Fruit fly (Drosophila melanogaster) whole organism, embryonic: ENCODE results near the gene CG14043.

ENCODE experiments used
- Abd-B ChIP-seq: fragments of 200-800 bp; sonication (Bioruptor generic); optimal IDR thresholded peaks from 2 replicates; lab custom pipeline; 2018; ENCODE audit warnings: missing biosample characterization, mild to moderate bottlenecking, missing genetic modification characterization, moderate library complexity
- Bteb2 ChIP-seq: fragments of 200-800 bp; sonication (Bioruptor generic); optimal IDR thresholded peaks from 2 replicates; lab custom pipeline; 2016; ENCODE audit warnings: missing biosample characterization, missing genetic modification characterization
- CG10959 ChIP-seq: fragments of 200-800 bp; sonication (Bioruptor generic); IDR thresholded peaks from 2 replicates; pipeline ENCODE4 v1.3.6; 2022; ENCODE audit warnings: missing biosample characterization, missing genetic modification characterization
- CG10979 ChIP-seq: fragments of 200-800 bp; sonication (Bioruptor generic); optimal IDR thresholded peaks from 2 replicates; lab custom pipeline; 2018; ENCODE audit warnings: missing biosample characterization, mild to moderate bottlenecking, missing genetic modification characterization, moderate library complexity
- CG11093 ChIP-seq: fragments of 200-800 bp; sonication (Bioruptor generic); IDR thresholded peaks from 3 replicates; pipeline ENCODE4 v1.3.6; 2022; ENCODE audit warnings: missing biosample characterization, missing genetic modification characterization
- CG11696 ChIP-seq: fragments of 200-800 bp; sonication (Bioruptor generic); IDR thresholded peaks from 2 replicates; pipeline ENCODE4 v1.3.6; 2022; ENCODE audit warnings: missing biosample characterization, missing genetic modification characterization
- CG12659 ChIP-seq: fragments of 200-800 bp; sonication (Bioruptor generic); optimal IDR thresholded peaks from 3 replicates; lab custom pipeline; 2017; ENCODE audit warnings: mild to moderate bottlenecking, missing biosample characterization, missing genetic modification reagents, missing genetic modification characterization
- CG13894 ChIP-seq: fragments of 200-800 bp; sonication (Bioruptor generic); optimal IDR thresholded peaks from 3 replicates; lab custom pipeline; 2018; ENCODE audit warnings: missing biosample characterization, mild to moderate bottlenecking, missing genetic modification characterization, moderate library complexity
- CG14050 ChIP-seq: fragments of 200-800 bp; sonication (Bioruptor generic); IDR thresholded peaks from 3 replicates; pipeline ENCODE4 v1.3.6; 2022; ENCODE audit warnings: missing biosample characterization, missing genetic modification characterization
- CG14667 ChIP-seq: fragments of 200-800 bp; sonication (Bioruptor generic); IDR thresholded peaks from 2 replicates; pipeline ENCODE4 v1.3.6; 2022; ENCODE audit warnings: missing biosample characterization, missing genetic modification characterization
- CG1647 ChIP-seq: fragments of 200-800 bp; sonication (Bioruptor generic); optimal IDR thresholded peaks from 3 replicates; lab custom pipeline; 2016; ENCODE audit warnings: missing biosample characterization, missing genetic modification characterization
- CG17186 ChIP-seq: fragments of 200-800 bp; sonication (Bioruptor generic); optimal IDR thresholded peaks from 3 replicates; lab custom pipeline; 2017; ENCODE audit warnings: missing biosample characterization, missing genetic modification reagents, missing genetic modification characterization
- CG18476 ChIP-seq: fragments of 200-800 bp; sonication (Bioruptor generic); optimal IDR thresholded peaks from 2 replicates; lab custom pipeline; 2016; ENCODE audit warnings: missing biosample characterization, mild to moderate bottlenecking, missing genetic modification characterization
- CG2120 ChIP-seq: fragments of 200-800 bp; sonication (Bioruptor generic); optimal IDR thresholded peaks from 3 replicates; lab custom pipeline; 2016; ENCODE audit warnings: missing biosample characterization, missing genetic modification characterization
- CG2889 ChIP-seq: fragments of 200-800 bp; sonication (Bioruptor generic); IDR thresholded peaks from 3 replicates; pipeline ENCODE4 v1.3.6; 2022; ENCODE audit warnings: missing biosample characterization, missing genetic modification characterization
- CG32532 ChIP-seq: fragments of 200-800 bp; sonication (Bioruptor generic); IDR thresholded peaks from 2 replicates; pipeline ENCODE4 v1.3.6; 2022; ENCODE audit warnings: missing biosample characterization, missing genetic modification characterization
- CG32772 ChIP-seq: fragments of 200-800 bp; sonication (Bioruptor generic); IDR thresholded peaks from 2 replicates; pipeline ENCODE4 v1.3.6; 2022; ENCODE audit warnings: missing biosample characterization, missing genetic modification characterization
- CG4328 ChIP-seq: fragments of 200-800 bp; sonication (Bioruptor generic); optimal IDR thresholded peaks from 3 replicates; lab custom pipeline; 2017; ENCODE audit warnings: missing biosample characterization, missing genetic modification reagents, missing genetic modification characterization
- CG4404 ChIP-seq: fragments of 200-800 bp; sonication (Bioruptor generic); IDR thresholded peaks from 2 replicates; pipeline ENCODE4 v1.3.6; 2022; ENCODE audit warnings: missing biosample characterization, missing genetic modification characterization
- CG4730 ChIP-seq: fragments of 200-800 bp; sonication (Bioruptor generic); IDR thresholded peaks from 2 replicates; pipeline ENCODE4 v1.3.6; 2022; ENCODE audit warnings: missing biosample characterization, missing genetic modification characterization
- CG5245 ChIP-seq: fragments of 200-800 bp; sonication (Bioruptor generic); optimal IDR thresholded peaks from 3 replicates; lab custom pipeline; 2016; ENCODE audit warnings: missing biosample characterization, missing genetic modification characterization
- CG6654 ChIP-seq: fragments of 200-800 bp; sonication (Bioruptor generic); optimal IDR thresholded peaks from 2 replicates; lab custom pipeline; 2017; ENCODE audit warnings: missing biosample characterization, mild to moderate bottlenecking, missing genetic modification characterization
- CG7745 ChIP-seq: fragments of 200-800 bp; sonication (Bioruptor generic); optimal IDR thresholded peaks from 2 replicates; lab custom pipeline; 2018; ENCODE audit warnings: missing biosample characterization, mild to moderate bottlenecking, missing genetic modification characterization, moderate library complexity
- CG7839 ChIP-seq: fragments of 200-800 bp; sonication (Bioruptor generic); optimal IDR thresholded peaks from 3 replicates; lab custom pipeline; 2018; ENCODE audit warnings: missing biosample characterization, mild to moderate bottlenecking, missing genetic modification characterization, moderate library complexity
- CG9797 ChIP-seq: fragments of 200-800 bp; sonication (Bioruptor generic); optimal IDR thresholded peaks from 3 replicates; lab custom pipeline; 2018; ENCODE audit warnings: missing biosample characterization, mild to moderate bottlenecking, missing genetic modification characterization
- Dek ChIP-seq: fragments of 200-800 bp; sonication (Bioruptor generic); optimal IDR thresholded peaks from 3 replicates; lab custom pipeline; 2019; ENCODE audit warnings: missing biosample characterization, mild to moderate bottlenecking, missing genetic modification characterization, moderate library complexity
- HHEX ChIP-seq: fragments of 200-800 bp; sonication (Bioruptor generic); optimal IDR thresholded peaks from 3 replicates; lab custom pipeline; 2017; ENCODE audit warnings: missing biosample characterization, mild to moderate bottlenecking, missing genetic modification characterization, missing genetic modification reagents
- HmgZ ChIP-seq: fragments of 200-800 bp; sonication (Bioruptor generic); optimal IDR thresholded peaks from 2 replicates; lab custom pipeline; 2018; ENCODE audit warnings: missing biosample characterization, mild to moderate bottlenecking, missing genetic modification characterization
- Hsf ChIP-seq: fragments of 200-800 bp; sonication (Bioruptor generic); optimal IDR thresholded peaks from 3 replicates; lab custom pipeline; 2016; ENCODE audit warnings: missing biosample characterization, missing genetic modification characterization
- MBD-R2 ChIP-seq: fragments of 200-800 bp; sonication (Bioruptor generic); IDR thresholded peaks from 2 replicates; pipeline ENCODE4 v1.3.6; 2022; ENCODE audit warnings: missing biosample characterization, missing genetic modification characterization
- MTF-1 ChIP-seq: fragments of 200-800 bp; sonication (Bioruptor generic); optimal IDR thresholded peaks from 2 replicates; lab custom pipeline; 2018; ENCODE audit warnings: missing biosample characterization, mild to moderate bottlenecking, missing genetic modification characterization, borderline replicate concordance
- Mrtf ChIP-seq: fragments of 200-800 bp; sonication (Bioruptor generic); IDR thresholded peaks from 3 replicates; pipeline ENCODE4 v1.3.6; 2022; ENCODE audit warnings: missing biosample characterization, missing genetic modification characterization
- Opbp ChIP-seq: fragments of 200-800 bp; sonication (Bioruptor generic); IDR thresholded peaks from 3 replicates; pipeline ENCODE4 v1.3.6; 2022; ENCODE audit warnings: missing biosample characterization, missing genetic modification characterization; ENCODE audit not compliant: partially characterized antibody
- Scr ChIP-seq: fragments of 200-800 bp; sonication (Bioruptor generic); IDR thresholded peaks from 2 replicates; pipeline ENCODE4 v1.3.6; 2022; ENCODE audit warnings: missing biosample characterization, missing genetic modification characterization; ENCODE audit not compliant: partially characterized antibody
- cas ChIP-seq: fragments of 200-800 bp; sonication (Bioruptor generic); IDR thresholded peaks from 2 replicates; pipeline ENCODE4 v1.3.6; 2022; ENCODE audit warnings: missing biosample characterization, missing genetic modification characterization
- corto ChIP-seq: fragments of 200-800 bp; sonication (Bioruptor generic); optimal IDR thresholded peaks from 2 replicates; lab custom pipeline; 2016; ENCODE audit warnings: missing biosample characterization, mild to moderate bottlenecking, missing genetic modification characterization, moderate library complexity
- gcm2 ChIP-seq: fragments of 200-800 bp; sonication (Bioruptor generic); optimal IDR thresholded peaks from 2 replicates; lab custom pipeline; 2016; ENCODE audit warnings: missing biosample characterization, missing genetic modification characterization
- gsb-n ChIP-seq: fragments of 200-800 bp; sonication (Bioruptor generic); optimal IDR thresholded peaks from 3 replicates; lab custom pipeline; 2018; ENCODE audit warnings: missing biosample characterization, mild to moderate bottlenecking, missing genetic modification characterization
- org-1 ChIP-seq: fragments of 200-800 bp; sonication (Bioruptor generic); optimal IDR thresholded peaks from 2 replicates; lab custom pipeline; 2017; ENCODE audit warnings: missing biosample characterization, missing genetic modification characterization
- p53 ChIP-seq: fragments of 200-800 bp; sonication (Bioruptor generic); optimal IDR thresholded peaks from 2 replicates; lab custom pipeline; 2016; ENCODE audit warnings: missing biosample characterization, missing genetic modification characterization
- phol ChIP-seq: fragments of 200-800 bp; sonication (Bioruptor generic); optimal IDR thresholded peaks from 3 replicates; lab custom pipeline; 2018; ENCODE audit warnings: missing biosample characterization, mild to moderate bottlenecking, missing genetic modification characterization, moderate library complexity
- prd ChIP-seq, 3 experiments: fragments of >200 bp in 2 of 3; fragments of 200-800 bp in 1 of 3; sonication (Bioruptor generic) in 1 of 3; optimal IDR thresholded peaks in 2 of 3; IDR thresholded peaks in 1 of 3; 2 replicates in 2 of 3; 3 replicates in 1 of 3; pipeline versions ENCODE4 v1.3.6 to Lab custom; 2017 to 2022; ENCODE audit warnings: missing biosample characterization in 1 of 3, missing genetic modification characterization in 1 of 3
- pum ChIP-seq: fragments of 200-800 bp; sonication (Bioruptor generic); optimal IDR thresholded peaks from 2 replicates; lab custom pipeline; 2016; ENCODE audit warnings: missing biosample characterization, missing genetic modification characterization
- sens ChIP-seq: fragments of 200-800 bp; sonication (Bioruptor generic); peaks from one replicate; lab custom pipeline; 2016; ENCODE audit warnings: missing biosample characterization, missing genetic modification characterization
- shn ChIP-seq: fragments of 200-800 bp; sonication (Bioruptor generic); optimal IDR thresholded peaks from 3 replicates; lab custom pipeline; 2016; ENCODE audit warnings: missing biosample characterization, missing genetic modification characterization
- toy ChIP-seq: fragments of 200-800 bp; sonication (Bioruptor generic); IDR thresholded peaks from 2 replicates; pipeline ENCODE4 v1.3.6; 2022; ENCODE audit warnings: missing biosample characterization, missing genetic modification characterization
- trem ChIP-seq: fragments of 200-800 bp; optimal IDR thresholded peaks from 3 replicates; lab custom pipeline; 2019; ENCODE audit warnings: missing biosample characterization, mild to moderate bottlenecking, missing genetic modification characterization, moderate library complexity
- vnd ChIP-seq: fragments of 200-800 bp; sonication (Bioruptor generic); IDR thresholded peaks from 3 replicates; pipeline ENCODE4 v1.3.6; 2022; ENCODE audit warnings: missing biosample characterization, missing genetic modification characterization; ENCODE audit not compliant: partially characterized antibody
- zen2 ChIP-seq: fragments of 200-800 bp; sonication (Bioruptor generic); IDR thresholded peaks from 3 replicates; pipeline ENCODE4 v1.3.6; 2022; ENCODE audit warnings: missing biosample characterization, missing genetic modification characterization; ENCODE audit not compliant: partially characterized antibody

Gene CG14043

DNA sequence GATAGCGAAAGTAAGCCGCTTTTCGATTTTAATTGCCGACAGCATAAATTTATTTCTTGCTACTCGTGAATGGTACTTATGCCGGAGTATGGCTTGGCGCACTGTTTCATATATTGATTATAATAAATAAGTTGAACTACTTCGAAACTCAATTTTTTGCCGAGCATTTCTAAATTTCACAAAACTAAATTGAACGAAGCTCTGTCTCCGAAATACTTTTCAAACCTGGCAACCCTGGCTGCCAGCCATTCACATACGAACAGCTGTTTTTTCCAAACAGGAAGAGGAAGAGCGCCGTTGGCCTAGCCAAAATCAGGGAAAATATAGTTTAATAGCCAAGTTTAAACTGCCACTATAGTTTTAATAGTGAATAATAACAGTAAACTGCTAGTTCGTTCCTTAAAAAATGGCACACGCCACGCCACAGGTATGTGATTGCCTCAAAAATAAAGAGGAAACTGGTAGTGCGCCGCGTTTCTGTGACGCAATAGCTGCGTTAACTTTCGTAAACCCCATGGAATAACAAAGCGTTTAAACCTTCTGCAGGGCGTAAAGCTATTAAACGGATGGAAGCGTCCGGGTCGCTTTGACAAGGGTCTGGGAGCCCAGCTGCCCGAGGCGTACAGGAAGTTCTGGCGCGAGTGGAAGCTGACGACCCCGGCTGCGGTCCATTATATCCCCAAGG, 2.4 kb downstream of the CG14043 start, which contains the start of gene mRpL28 (continued):
- TF ChIP-seq CG18476 (no peak), CG4328 (GFP tag; lab: Kevin White, UChicago) (peak; percentile 18), CG5245 (GFP tag; lab: Kevin White, UChicago) (no peak), trem (tag; lab: Kevin White, UChicago) (peak; percentile 49), MTF-1 (GFP tag; lab: Kevin White, UChicago) (no peak), zen2 (GFP tag; lab: Robert Waterston, UW) (no peak; the same call in 2 of the 3 replicates), CG32772 (no peak), Scr (GFP tag; lab: Robert Waterston, UW) (peak; percentile 44; the same call in 1 of the 2 replicates), p53 (no peak), prd (optimal IDR thresholded peaks at IDR 0.05; lab: Kevin White, UChicago) (no peak), prd (GFP tag; IDR thresholded peaks at IDR 0.05; lab: Robert Waterston, UW) (0 out of 3 replicates have a peak, but pooled peaks have one; percentile 26), CG7839 (tag; lab: Kevin White, UChicago) (no peak), CG11093 (GFP tag; lab: Robert Waterston, UW) (no peak), sens (GFP tag; lab: Kevin White, UChicago) (peak; percentile 87), shn (GFP tag; lab: Kevin White, UChicago) (no peak), CG10959 (GFP tag; lab: Robert Waterston, UW) (no peak), Opbp (peak; percentile 40; the same call in 1 of the 3 replicates), CG13894 (tag; lab: Kevin White, UChicago) (no peak), CG2120 (GFP tag; lab: Kevin White, UChicago) (peak; percentile 58), Mrtf (GFP tag; lab: Robert Waterston, UW) (no peak), HmgZ (tag; lab: Kevin White, UChicago) (peak; percentile 57), CG10979 (no peak), Abd-B (GFP tag; lab: Kevin White, UChicago) (no peak), gsb-n (tag; lab: Kevin White, UChicago) (no peak), CG17186 (GFP tag; lab: Kevin White, UChicago) (peak; percentile 10), toy (GFP tag; lab: Robert Waterston, UW) (no peak), CG12659 (GFP tag; lab: Kevin White, UChicago) (peak; percentile 58), Hsf (GFP tag; lab: Kevin White, UChicago) (no peak), phol (tag; lab: Kevin White, UChicago) (peak; percentile 70), Bteb2 (GFP tag; lab: Kevin White, UChicago) (no peak), CG14667 (GFP tag; lab: Robert Waterston, UW) (no peak), CG4730 (GFP tag; lab: Robert Waterston, UW) (no peak), CG14050 (no peak), HHEX (GFP tag; lab: Kevin White, UChicago) (no peak), vnd (GFP tag; lab: Robert Waterston, UW) (no peak), CG2889 (GFP tag; lab: Robert Waterston, UW) (no peak), CG9797 (GFP tag; lab: Kevin White, UChicago) (peak; percentile 21), org-1 (GFP tag; lab: Kevin White, UChicago) (no peak), MBD-R2 (GFP tag; lab: Robert Waterston, UW) (peak; percentile 92), CG11696 (no peak), CG4404 (GFP tag; lab: Robert Waterston, UW) (no peak), pum (no peak), CG1647 (GFP tag; lab: Kevin White, UChicago) (no peak), CG32532 (peak; percentile 15; the same call in 1 of the 2 replicates), CG6654 (GFP tag; lab: Kevin White, UChicago) (no peak), gcm2 (GFP tag; lab: Kevin White, UChicago) (no peak), CG7745 (tag; lab: Kevin White, UChicago) (no peak), corto (no peak), cas (GFP tag; lab: Robert Waterston, UW) (no peak), Dek (tag; lab: Kevin White, UChicago) (no peak)
